Worm (Caenorhabditis elegans) whole organism, early embryonic: Measurements from ENCODE around the gene unc-47.
A peak's percentile ranks its signal among the peaks of the same experiment; 100 is the strongest.
"Not testable (repeated sequence)": the region's sequence is repeated elsewhere in the genome, so short reads cannot be mapped to it uniquely, and the experiment has no call there.

Experiments
- B0310.2 ChIP-seq: sonication (generic microtip); optimal IDR thresholded peaks from 2 replicates; lab custom pipeline; 2016; ENCODE audit warnings: mild to moderate bottlenecking, missing genetic modification characterization, missing compliant biosample characterization
- F13C5.2 ChIP-seq: sonication (generic microtip); optimal IDR thresholded peaks from 2 replicates; lab custom pipeline; 2017; ENCODE audit warnings: mild to moderate bottlenecking, missing genetic modification characterization, inconsistent platforms, missing compliant biosample characterization
- aly-1 ChIP-seq: sonication (generic microtip); optimal IDR thresholded peaks from 2 replicates; lab custom pipeline; 2016; ENCODE audit warnings: missing genetic modification characterization, missing compliant biosample characterization
- ama-1 ChIP-seq: fragments of 150-350 bp; optimal IDR thresholded peaks from 2 replicates; lab custom pipeline; 2014
- ceh-13 ChIP-seq: fragments of 200-800 bp; sonication (Bioruptor generic); optimal IDR thresholded peaks from 2 replicates; lab custom pipeline; 2018; ENCODE audit warnings: mild to moderate bottlenecking, missing genetic modification characterization, missing compliant biosample characterization
- ceh-36 ChIP-seq: sonication (generic microtip); optimal IDR thresholded peaks from 2 replicates; lab custom pipeline; 2016; ENCODE audit warnings: missing genetic modification characterization, inconsistent platforms, missing compliant biosample characterization
- ets-7 ChIP-seq: sonication (generic microtip); optimal IDR thresholded peaks from 2 replicates; lab custom pipeline; 2016; ENCODE audit warnings: missing genotype, missing genetic modification characterization, missing compliant biosample characterization
- flt-1 ChIP-seq: fragments of 200-800 bp; sonication (Bioruptor generic); IDR thresholded peaks from 2 replicates; pipeline ENCODE4 v1.3.6; 2022; ENCODE audit warnings: missing genetic modification characterization, missing compliant biosample characterization
- hmbx-1 ChIP-seq: sonication (generic microtip); optimal IDR thresholded peaks from 2 replicates; lab custom pipeline; 2016; ENCODE audit warnings: mild to moderate bottlenecking, missing genetic modification characterization, missing compliant biosample characterization
- hmg-4 ChIP-seq: fragments of 200-800 bp; sonication (Bioruptor generic); optimal IDR thresholded peaks from 2 replicates; lab custom pipeline; 2018; ENCODE audit warnings: mild to moderate bottlenecking, missing genetic modification characterization, missing compliant biosample characterization
- hnd-1 ChIP-seq: sonication (generic microtip); optimal IDR thresholded peaks from 2 replicates; lab custom pipeline; 2016; ENCODE audit warnings: missing genetic modification characterization, missing compliant biosample characterization
- pes-1 ChIP-seq: fragments of 200-800 bp; sonication (Bioruptor generic); IDR thresholded peaks from 2 replicates; pipeline ENCODE4 v1.3.6; 2022; ENCODE audit warnings: missing genetic modification reagents, missing genetic modification characterization, missing compliant biosample characterization
- sea-1 ChIP-seq: fragments of 200-800 bp; sonication (Bioruptor generic); conservative IDR thresholded peaks from 2 replicates; pipeline ENCODE4 v1.3.6; 2022; ENCODE audit warnings: missing genetic modification characterization, missing compliant biosample characterization
- tbx-11 ChIP-seq: fragments of 200-800 bp; sonication (Bioruptor generic); IDR thresholded peaks from 2 replicates; pipeline ENCODE4 v1.3.6; 2022; ENCODE audit warnings: missing genetic modification characterization, missing compliant biosample characterization
- tbx-37 ChIP-seq: fragments of 200-800 bp; sonication (Bioruptor generic); conservative IDR thresholded peaks from 2 replicates; pipeline ENCODE4 v1.3.6; 2022; ENCODE audit warnings: missing genetic modification reagents, missing genetic modification characterization, missing compliant biosample characterization
- tra-4 ChIP-seq: sonication (generic microtip); optimal IDR thresholded peaks from 2 replicates; lab custom pipeline; 2017; ENCODE audit warnings: missing genetic modification characterization, missing compliant biosample characterization

The unc-47 gene

ce11 chrIII:10186160-10186559 is at the start of gene unc-47:
Gene unc-47 (minus strand): TSS chrIII:10186260.
- TF ChIP-seq ama-1 (lab: Kevin White, UChicago) (no peak), ets-7 (tag; lab: Kevin White, UChicago) (no peak), aly-1 (no peak), hmbx-1 (no peak), tra-4 (tag; lab: Kevin White, UChicago) (no peak), ceh-36 (tag; lab: Kevin White, UChicago) (no peak), ceh-13 (GFP tag; lab: Kevin White, UChicago) (no peak), pes-1 (no peak), B0310.2 (tag; lab: Kevin White, UChicago) (no peak)

DNA sequence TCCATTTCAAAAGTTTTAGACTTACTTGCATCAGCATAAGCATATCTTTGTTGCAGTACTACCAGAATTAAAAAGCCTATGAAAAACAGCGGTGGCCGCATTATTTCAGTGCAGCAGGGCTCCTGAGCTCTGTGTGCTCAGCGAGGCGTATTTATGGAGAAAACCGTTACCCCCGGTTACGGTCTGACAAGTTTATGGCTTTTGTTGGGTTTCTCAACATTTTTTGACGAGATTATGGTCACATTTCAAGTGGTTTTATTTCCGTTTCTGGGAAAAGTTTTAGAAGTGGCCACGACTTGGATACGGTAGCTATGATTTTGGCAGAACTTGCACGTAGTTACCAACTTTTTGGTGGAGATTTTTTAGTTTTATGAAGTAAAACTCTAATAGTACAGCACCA is 47.9 kb upstream of the unc-47 start, which contains the start of gene paml-1:
paml-1 (minus strand) TSS at position 101 of the 400 bp plus-strand sequence.
- no peak for TF ChIP-seq hnd-1
- no peak for TF ChIP-seq hmg-4 (GFP tag; lab: Kevin White, UChicago)
- no peak for TF ChIP-seq hmbx-1
- no peak for TF ChIP-seq ets-7 (tag; lab: Kevin White, UChicago)
- TF ChIP-seq sea-1 = no peak
- no peak for TF ChIP-seq ama-1 (lab: Kevin White, UChicago)
- no peak for TF ChIP-seq aly-1
- TF ChIP-seq ceh-13 (GFP tag; lab: Kevin White, UChicago) = no peak

- TF ChIP-seq hmbx-1 = no peak
- no peak for TF ChIP-seq hnd-1
- TF ChIP-seq tra-4 (tag; lab: Kevin White, UChicago) = no peak
- no peak for TF ChIP-seq pes-1
- TF ChIP-seq B0310.2 (tag; lab: Kevin White, UChicago) = no peak
- TF ChIP-seq ceh-13 (GFP tag; lab: Kevin White, UChicago) = no peak
- no peak for TF ChIP-seq hmg-4 (GFP tag; lab: Kevin White, UChicago)
- TF ChIP-seq flt-1 (GFP tag; lab: Robert Waterston, UW) = no peak
- no peak for TF ChIP-seq tbx-11 (GFP tag; lab: Robert Waterston, UW)
- TF ChIP-seq ama-1 (lab: Kevin White, UChicago) = no peak
- TF ChIP-seq ets-7 (tag; lab: Kevin White, UChicago) = no peak
Measured at ce11 chrIII:10231641-10232040, 45.6 kb upstream of the unc-47 start.

DNA sequence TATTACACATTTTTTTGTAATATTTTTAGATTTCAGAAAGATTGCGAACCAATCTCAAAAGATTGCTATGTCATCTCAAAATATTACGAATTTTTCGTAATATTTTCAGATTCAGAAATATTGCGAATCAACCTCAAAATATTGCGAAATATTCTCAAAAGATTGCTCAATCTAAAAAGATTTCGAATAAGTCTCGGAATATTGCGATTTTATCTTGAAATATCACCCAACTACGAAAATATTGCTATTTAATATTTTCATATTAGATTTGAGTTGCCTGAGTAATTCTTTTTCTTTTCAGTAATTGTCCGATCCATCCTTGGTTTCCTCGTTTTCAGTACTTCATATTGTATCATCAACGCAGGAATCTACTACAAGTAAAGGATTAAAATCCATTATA is 35.8 kb upstream of the unc-47 start, which contains the start of gene Y70G10A.4:
Y70G10A.4 (plus strand) TSS at position 301 of the 400 bp plus-strand sequence.
- not testable (repeated sequence) for TF ChIP-seq ama-1 (lab: Kevin White, UChicago); tra-4 (tag; lab: Kevin White, UChicago); sea-1

- TF ChIP-seq tbx-11 (GFP tag; lab: Robert Waterston, UW) (no peak), ets-7 (tag; lab: Kevin White, UChicago) (no peak)
Measured at ce11 chrIII:10218587-10218986, 32.5 kb upstream of the unc-47 start, which contains the start of the genes rde-4 and cox-14. Gene rde-4 (minus strand): TSS chrIII:10218646. Gene cox-14 (plus strand): TSS chrIII:10218942.

DNA sequence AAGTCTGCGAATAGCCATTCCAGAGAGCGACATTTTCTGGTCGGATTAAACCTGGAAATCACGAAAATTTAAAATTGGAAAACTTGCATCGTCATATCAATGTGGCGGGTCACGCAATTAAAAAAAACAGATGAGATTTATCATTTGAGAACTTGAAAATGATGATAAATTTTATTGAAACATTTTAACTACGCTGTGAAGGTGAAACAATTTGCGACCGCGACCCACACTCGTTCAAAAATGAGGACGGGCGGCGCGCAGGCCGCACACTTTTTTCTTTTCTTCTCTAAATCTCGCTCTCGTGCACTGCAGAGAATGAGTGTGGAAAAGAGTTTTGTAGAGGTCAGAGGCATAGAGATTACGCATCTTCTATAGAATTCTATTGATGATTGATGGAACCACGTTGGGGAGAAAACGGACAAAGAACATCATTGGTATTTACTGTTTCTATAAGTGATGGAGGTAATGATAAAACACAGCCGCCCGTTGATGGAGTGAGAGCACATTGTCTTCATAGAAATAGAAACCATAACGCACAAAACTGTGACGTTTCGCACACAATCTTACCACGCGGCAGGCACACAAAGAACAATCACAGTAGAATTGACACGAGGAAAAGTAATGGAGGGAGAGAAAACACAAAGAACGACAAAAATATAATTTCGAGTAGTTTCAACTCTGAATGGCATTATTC is 30.7 kb upstream of the unc-47 start, which contains the start of gene cts-1:
cts-1 (minus strand) TSS at position 51 of the 694 bp plus-strand sequence.
- TF ChIP-seq aly-1 = peak; percentile 28
- TF ChIP-seq ets-7 (tag; lab: Kevin White, UChicago) = no peak

DNA sequence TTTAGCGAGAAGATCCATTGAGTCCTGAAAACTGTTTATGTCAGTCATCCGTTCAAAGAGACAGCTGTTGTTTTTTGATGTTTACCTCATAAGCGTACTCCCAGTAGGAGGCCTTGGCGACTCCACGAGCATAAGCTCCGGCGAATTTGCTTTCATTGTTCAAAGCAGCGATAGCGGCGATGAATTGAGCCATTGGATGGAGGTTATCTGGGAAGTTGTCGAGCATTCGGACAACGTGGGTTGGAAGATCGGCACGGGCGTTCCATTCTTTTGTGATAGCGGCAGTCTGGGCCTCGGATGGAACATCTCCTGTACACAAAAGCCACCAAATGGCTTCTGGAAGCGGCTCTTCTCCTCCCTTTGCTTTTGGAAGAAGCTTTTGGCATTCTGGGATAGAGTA is 29.8 kb upstream of the unc-47 start:
- no peak for TF ChIP-seq flt-1 (GFP tag; lab: Robert Waterston, UW)

DNA sequence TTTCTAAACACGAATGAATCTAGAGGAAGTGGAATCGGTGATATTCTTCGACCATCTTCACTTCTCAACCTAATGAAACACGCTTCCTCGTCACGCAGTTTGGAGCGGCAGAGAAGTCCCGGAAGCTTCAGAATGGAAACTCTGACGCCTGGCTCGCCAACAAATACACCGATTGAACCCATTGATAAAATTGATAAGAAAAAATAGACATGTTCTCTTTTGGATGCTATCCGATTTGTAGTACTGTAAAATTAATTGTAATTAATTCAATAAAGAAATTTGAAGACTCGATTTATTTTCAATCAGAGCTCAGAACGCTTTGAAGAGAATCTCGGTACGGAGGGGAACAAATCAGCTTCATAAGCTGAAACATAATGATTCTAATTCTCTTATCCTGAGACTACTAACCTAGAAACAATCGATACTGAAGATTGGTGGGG is 28.5 kb upstream of the unc-47 start:
- no peak for TF ChIP-seq aly-1
- TF ChIP-seq ama-1 (lab: Kevin White, UChicago) = peak; percentile 20

- TF ChIP-seq aly-1 (no peak), ceh-36 (tag; lab: Kevin White, UChicago) (no peak), hmbx-1 (no peak), F13C5.2 (tag; lab: Kevin White, UChicago) (no peak), tbx-37 (GFP tag; lab: Robert Waterston, UW) (no peak)
Measured at ce11 chrIII:10211889-10212494, 25.9 kb upstream of the unc-47 start, which contains the start of the genes blos-1 and best-18. Gene blos-1 (minus strand): TSS chrIII:10211946. Gene best-18 (plus strand): TSS chrIII:10212396.

ce11 chrIII:10209703-10210102 is 23.6 kb upstream of the unc-47 start, which contains the start of gene T20G5.9:
Gene T20G5.9 (plus strand): TSS chrIII:10209840.
- TF ChIP-seq ama-1 (lab: Kevin White, UChicago) (peak; percentile 62), ceh-13 (GFP tag; lab: Kevin White, UChicago) (no peak)
